Fruit fly (Drosophila melanogaster): ENCODE results near the gene Tpi.

The Tpi gene

dm6 chr3R:30170671-30171667 lies 36.6 kb upstream of the Tpi start, which contains the start of gene Rsod (continued):
- no peak for TF ChIP-seq odd (GFP tag; optimal IDR thresholded peaks at IDR 0.05)
- peak in 1 of 2 experiments; percentile 66 for TF ChIP-seq Hr51 (GFP tag; optimal IDR thresholded peaks at IDR 0.05)
- TF ChIP-seq ems (GFP tag; optimal IDR thresholded peaks at IDR 0.05), result no peak
- no peak for TF ChIP-seq Neu2 (GFP tag; optimal IDR thresholded peaks at IDR 0.05; ENCODE audit: borderline replicate concordance)
- no peak for TF ChIP-seq Kr (GFP tag; optimal IDR thresholded peaks at IDR 0.05)
- no peak for TF ChIP-seq CG15073 (GFP tag; optimal IDR thresholded peaks at IDR 0.05)
- no peak for TF ChIP-seq CG8281 (tag; optimal IDR thresholded peaks at IDR 0.05)
- no peak for TF ChIP-seq luna (GFP tag; optimal IDR thresholded peaks at IDR 0.05)
- no peak for TF ChIP-seq CG6654 (GFP tag; optimal IDR thresholded peaks at IDR 0.05)
- peak; percentile 10 for TF ChIP-seq Hr3 (GFP tag; optimal IDR thresholded peaks at IDR 0.05)
- no peak for TF ChIP-seq tna (GFP tag; IDR thresholded peaks at IDR 0.05; ENCODE audit: partially characterized antibody)
- TF ChIP-seq CG9609 (GFP tag; optimal IDR thresholded peaks at IDR 0.05), result no peak
- no peak for TF ChIP-seq Tbp (GFP tag; optimal IDR thresholded peaks at IDR 0.05)
- peak; percentile 39 for TF ChIP-seq sqz (GFP tag; optimal IDR thresholded peaks at IDR 0.05)
- peak; percentile 35; the same call in 1 of the 2 replicates for TF ChIP-seq CG1024 (GFP tag; IDR thresholded peaks at IDR 0.05)
- peak; percentile 48; the same call in 1 of the 2 replicates for TF ChIP-seq slbo (GFP tag; IDR thresholded peaks at IDR 0.05)
- no peak for TF ChIP-seq zen2 (GFP tag; IDR thresholded peaks at IDR 0.05; ENCODE audit: partially characterized antibody)
- TF ChIP-seq sima (GFP tag; optimal IDR thresholded peaks at IDR 0.05), result no peak
- no peak for TF ChIP-seq dm (GFP tag; optimal IDR thresholded peaks at IDR 0.05)
- TF ChIP-seq dysf (GFP tag; IDR thresholded peaks at IDR 0.05), result peak; percentile 84
- no peak for TF ChIP-seq klu (GFP tag; IDR thresholded peaks at IDR 0.05)
- no peak for TF ChIP-seq CG18011 (GFP tag; optimal IDR thresholded peaks at IDR 0.05)
- peak; percentile 63 for TF ChIP-seq CG2678 (tag; optimal IDR thresholded peaks at IDR 0.05)
- no peak for TF ChIP-seq Dbx (GFP tag; IDR thresholded peaks at IDR 0.05)
- peak; percentile 38; the same call in 1 of the 2 replicates for TF ChIP-seq CG32767 (GFP tag; IDR thresholded peaks at IDR 0.05)
- TF ChIP-seq ci (GFP tag; IDR thresholded peaks at IDR 0.05), result peak; percentile 92
- no peak for TF ChIP-seq sc (optimal IDR thresholded peaks at IDR 0.05)
- TF ChIP-seq sc (GFP tag; optimal IDR thresholded peaks at IDR 0.05), result peak; percentile 50
- TF ChIP-seq hkb (optimal IDR thresholded peaks at IDR 0.05), result no peak
- peak; percentile 82 for TF ChIP-seq hkb (GFP tag; IDR thresholded peaks at IDR 0.05)
- TF ChIP-seq peb (GFP tag; IDR thresholded peaks at IDR 0.05), result peak; percentile 67
- no peak for TF ChIP-seq CG13287 (GFP tag; IDR thresholded peaks at IDR 0.05; ENCODE audit: partially characterized antibody)
- peak; percentile 31 for TF ChIP-seq CG17568 (GFP tag; optimal IDR thresholded peaks at IDR 0.05)
- peak; percentile 67 for TF ChIP-seq CG8388 (GFP tag; optimal IDR thresholded peaks at IDR 0.05)
- peak; percentile 60 for TF ChIP-seq toy (GFP tag; IDR thresholded peaks at IDR 0.05)
- peak; percentile 84 for TF ChIP-seq otp (GFP tag; IDR thresholded peaks at IDR 0.05)
- peak; percentile 7 for TF ChIP-seq grn (GFP tag; optimal IDR thresholded peaks at IDR 0.05)
- peak; percentile 41 for TF ChIP-seq Max (GFP tag; optimal IDR thresholded peaks at IDR 0.05)
- peak in 1 of 2 experiments; percentile 20 for TF ChIP-seq chif (GFP tag; optimal IDR thresholded peaks at IDR 0.05)
- no peak for TF ChIP-seq HmgZ (tag; optimal IDR thresholded peaks at IDR 0.05)
- peak; percentile 79 for TF ChIP-seq ken (GFP tag; IDR thresholded peaks at IDR 0.05)
- peak; percentile 36 for TF ChIP-seq Chrac-16 (GFP tag; optimal IDR thresholded peaks at IDR 0.05)
- TF ChIP-seq Doc3 (GFP tag; IDR thresholded peaks at IDR 0.05; ENCODE audit: partially characterized antibody), result no peak
- no peak for TF ChIP-seq Fer2 (tag; optimal IDR thresholded peaks at IDR 0.05)
- no peak for TF ChIP-seq CG34224 (GFP tag; IDR thresholded peaks at IDR 0.05; ENCODE audit: partially characterized antibody)
- TF ChIP-seq bsh (GFP tag; optimal IDR thresholded peaks at IDR 0.05), result peak; percentile 53 to 79
- TF ChIP-seq Elba2 (GFP tag; optimal IDR thresholded peaks at IDR 0.05), result no peak
- TF ChIP-seq CG16813 (GFP tag; IDR thresholded peaks at IDR 0.05; ENCODE audit: partially characterized antibody), result no peak
